Fruit fly (Drosophila melanogaster) whole organism, embryonic: ENCODE data around the gene Or67d.

ENCODE experiments used
- Blimp-1 ChIP-seq: fragments of 200-800 bp; sonication (Bioruptor generic); optimal IDR thresholded peaks from 3 replicates; lab custom pipeline; 2018; ENCODE audit warnings: missing biosample characterization, missing genetic modification characterization, mild to moderate bottlenecking, moderate library complexity, missing genetic modification reagents
- CG10209 ChIP-seq: fragments of 200-800 bp; sonication (Bioruptor generic); optimal IDR thresholded peaks from 3 replicates; lab custom pipeline; 2017; ENCODE audit warnings: missing biosample characterization, mild to moderate bottlenecking, missing genetic modification characterization, missing genetic modification reagents
- CG10321 ChIP-seq: fragments of 200-800 bp; sonication (Bioruptor generic); IDR thresholded peaks from 2 replicates; pipeline ENCODE4 v1.3.6; 2022; ENCODE audit warnings: missing biosample characterization, missing genetic modification characterization
- CG14860 ChIP-seq: fragments of 200-800 bp; sonication (Bioruptor generic); IDR thresholded peaks from 3 replicates; pipeline ENCODE4 v1.3.6; 2022; ENCODE audit warnings: missing biosample characterization, missing genetic modification characterization; ENCODE audit not compliant: partially characterized antibody
- CG17186 ChIP-seq: fragments of 200-800 bp; sonication (Bioruptor generic); optimal IDR thresholded peaks from 3 replicates; lab custom pipeline; 2017; ENCODE audit warnings: missing biosample characterization, missing genetic modification reagents, missing genetic modification characterization
- CG18011 ChIP-seq: fragments of 200-800 bp; sonication (Bioruptor generic); optimal IDR thresholded peaks from 2 replicates; lab custom pipeline; 2017; ENCODE audit warnings: missing biosample characterization, missing genetic modification characterization, mild to moderate bottlenecking, moderate library complexity, missing genotype
- CG1832 ChIP-seq: fragments of 200-800 bp; sonication (Bioruptor generic); optimal IDR thresholded peaks from 2 replicates; lab custom pipeline; 2017; ENCODE audit warnings: missing biosample characterization, mild to moderate bottlenecking, missing genetic modification characterization, inconsistent platforms
- CG2199 ChIP-seq: fragments of 200-800 bp; sonication (Bioruptor generic); IDR thresholded peaks from 3 replicates; pipeline ENCODE4 v1.3.6; 2022; ENCODE audit warnings: missing biosample characterization, missing genetic modification characterization
- CG2889 ChIP-seq: fragments of 200-800 bp; sonication (Bioruptor generic); IDR thresholded peaks from 3 replicates; pipeline ENCODE4 v1.3.6; 2022; ENCODE audit warnings: missing biosample characterization, missing genetic modification characterization
- CG3065 ChIP-seq: fragments of 200-800 bp; sonication (Bioruptor generic); optimal IDR thresholded peaks from 2 replicates; lab custom pipeline; 2016; ENCODE audit warnings: missing biosample characterization, missing genetic modification characterization
- CG31224 ChIP-seq: fragments of 200-800 bp; sonication (Bioruptor generic); IDR thresholded peaks from 2 replicates; pipeline ENCODE4 v1.3.6; 2022; ENCODE audit warnings: missing biosample characterization, missing genetic modification characterization
- CG3726 ChIP-seq: fragments of 200-800 bp; sonication (Bioruptor generic); IDR thresholded peaks from 3 replicates; pipeline ENCODE4, ENCODE4 v1.3.6; 2022; ENCODE audit warnings: missing biosample characterization, missing genetic modification characterization
- Dip2 ChIP-seq: fragments of 200-800 bp; sonication (Bioruptor generic); IDR thresholded peaks from 2 replicates; pipeline ENCODE4 v1.3.6; 2022; ENCODE audit warnings: missing biosample characterization, missing genetic modification characterization
- Dip3 ChIP-seq: fragments of 200-800 bp; sonication (Bioruptor generic); optimal IDR thresholded peaks from 3 replicates; lab custom pipeline; 2016; ENCODE audit warnings: missing biosample characterization, missing genetic modification characterization
- GATAe ChIP-seq: fragments of 200-800 bp; sonication (Bioruptor generic); conservative IDR thresholded peaks from 2 replicates; pipeline ENCODE4 v1.3.6; 2022; ENCODE audit warnings: missing biosample characterization, missing genetic modification characterization
- HLH54F ChIP-seq: fragments of 200-800 bp; sonication (Bioruptor generic); optimal IDR thresholded peaks from 3 replicates; lab custom pipeline; 2016; ENCODE audit warnings: missing biosample characterization, missing genetic modification characterization
- Kr ChIP-seq: fragments of 200-800 bp; sonication (Bioruptor generic); optimal IDR thresholded peaks from 2 replicates; lab custom pipeline; 2017; ENCODE audit warnings: missing biosample characterization, mild to moderate bottlenecking, missing genetic modification characterization
- Mrtf ChIP-seq: fragments of 200-800 bp; sonication (Bioruptor generic); IDR thresholded peaks from 3 replicates; pipeline ENCODE4 v1.3.6; 2022; ENCODE audit warnings: missing biosample characterization, missing genetic modification characterization
- NC2α ChIP-seq: fragments of 200-800 bp; sonication (Bioruptor generic); optimal IDR thresholded peaks from 2 replicates; lab custom pipeline; 2016; ENCODE audit warnings: missing biosample characterization, missing genetic modification characterization
- Nf-YA ChIP-seq: fragments of 200-800 bp; sonication (Bioruptor generic); IDR thresholded peaks from 2 replicates; pipeline ENCODE4 v1.3.6; 2022; ENCODE audit warnings: missing biosample characterization, missing genetic modification characterization
- Opbp ChIP-seq: fragments of 200-800 bp; sonication (Bioruptor generic); IDR thresholded peaks from 3 replicates; pipeline ENCODE4 v1.3.6; 2022; ENCODE audit warnings: missing biosample characterization, missing genetic modification characterization; ENCODE audit not compliant: partially characterized antibody
- Trl ChIP-seq, 3 experiments: fragments of >200 bp in 2 of 3; fragments of 200-800 bp in 1 of 3; sonication (Bioruptor generic) in 1 of 3; optimal IDR thresholded peaks; 2 replicates in 1 of 3; 3 replicates in 2 of 3; lab custom pipeline; 2016 to 2017; ENCODE audit warnings: missing biosample characterization in 1 of 3, missing genetic modification characterization in 1 of 3
- abd-A ChIP-seq: fragments of 200-800 bp; sonication (Bioruptor generic); optimal IDR thresholded peaks from 3 replicates; lab custom pipeline; 2019; ENCODE audit warnings: missing biosample characterization, mild to moderate bottlenecking, missing genetic modification characterization, moderate library complexity
- ato ChIP-seq: fragments of 200-800 bp; sonication (Bioruptor generic); IDR thresholded peaks from 2 replicates; pipeline ENCODE4 v1.3.6; 2022; ENCODE audit warnings: missing biosample characterization, missing genetic modification characterization; ENCODE audit not compliant: partially characterized antibody
- btn ChIP-seq: fragments of 200-800 bp; sonication (Bioruptor generic); optimal IDR thresholded peaks from 2 replicates; lab custom pipeline; 2016; ENCODE audit warnings: missing biosample characterization, missing genetic modification characterization
- cg ChIP-seq: fragments of 200-800 bp; sonication (Bioruptor generic); optimal IDR thresholded peaks from 3 replicates; lab custom pipeline; 2019; ENCODE audit warnings: missing biosample characterization, mild to moderate bottlenecking, missing genetic modification characterization, moderate library complexity
- chinmo ChIP-seq: fragments of 200-800 bp; sonication (Bioruptor generic); IDR thresholded peaks from 4 replicates; pipeline ENCODE4 v1.3.6; 2022; ENCODE audit warnings: missing biosample characterization, missing genetic modification characterization; ENCODE audit not compliant: partially characterized antibody
- da ChIP-seq: fragments of 200-800 bp; sonication (Bioruptor generic); optimal IDR thresholded peaks from 2 replicates; lab custom pipeline; 2016; ENCODE audit warnings: missing biosample characterization, missing genetic modification characterization
- dpn ChIP-seq, 2 experiments: fragments of 200-800 bp; sonication (Bioruptor generic); optimal IDR thresholded peaks; 3 replicates each; lab custom pipeline; 2016; ENCODE audit warnings: missing biosample characterization in 2 of 2, missing genetic modification characterization in 2 of 2
- gce ChIP-seq: fragments of 200-800 bp; sonication (Bioruptor generic); IDR thresholded peaks from 3 replicates; pipeline ENCODE4 v1.3.6; 2022; ENCODE audit warnings: missing biosample characterization, missing genetic modification characterization
- gcm2 ChIP-seq: fragments of 200-800 bp; sonication (Bioruptor generic); optimal IDR thresholded peaks from 2 replicates; lab custom pipeline; 2016; ENCODE audit warnings: missing biosample characterization, missing genetic modification characterization
- kay ChIP-seq: fragments of 200-800 bp; sonication (Bioruptor generic); optimal IDR thresholded peaks from 2 replicates; lab custom pipeline; 2016; ENCODE audit warnings: missing biosample characterization, missing genetic modification characterization
- lbe ChIP-seq: fragments of 200-800 bp; sonication (Bioruptor generic); optimal IDR thresholded peaks from 2 replicates; lab custom pipeline; 2016; ENCODE audit warnings: missing biosample characterization, mild to moderate bottlenecking, missing genetic modification characterization
- pan ChIP-seq, 4 experiments: fragments of >200 bp in 3 of 4; fragments of 200-800 bp in 1 of 4; sonication (Bioruptor generic) in 1 of 4; optimal IDR thresholded peaks in 3 of 4; IDR thresholded peaks in 1 of 4; 2 replicates each; pipeline versions ENCODE4 v1.3.6 to Lab custom; 2017 to 2022; ENCODE audit warnings: missing biosample characterization in 2 of 4, missing genetic modification characterization in 2 of 4, mixed read lengths in 1 of 4
- pros ChIP-seq: fragments of 200-800 bp; sonication (Bioruptor generic); optimal IDR thresholded peaks from 3 replicates; lab custom pipeline; 2019; ENCODE audit warnings: missing biosample characterization, mild to moderate bottlenecking, missing genetic modification characterization, moderate library complexity
- pzg ChIP-seq: fragments of 200-800 bp; sonication (Bioruptor generic); optimal IDR thresholded peaks from 3 replicates; lab custom pipeline; 2018; ENCODE audit warnings: missing biosample characterization, mild to moderate bottlenecking, missing genetic modification characterization, moderate library complexity
- rib ChIP-seq: fragments of 200-800 bp; sonication (Bioruptor generic); IDR thresholded peaks from 2 replicates; pipeline ENCODE4 v1.3.6; 2022; ENCODE audit warnings: missing biosample characterization, missing genetic modification characterization
- tx ChIP-seq: fragments of 200-800 bp; sonication (Bioruptor generic); optimal IDR thresholded peaks from 2 replicates; lab custom pipeline; 2016; ENCODE audit warnings: missing biosample characterization, missing genetic modification characterization
- unc-4 ChIP-seq: fragments of 200-800 bp; sonication (Bioruptor generic); IDR thresholded peaks from 2 replicates; pipeline ENCODE4 v1.3.6; 2022; ENCODE audit warnings: missing biosample characterization, missing genetic modification characterization; ENCODE audit not compliant: partially characterized antibody
- z ChIP-seq: fragments of 200-800 bp; sonication (Bioruptor generic); IDR thresholded peaks from 3 replicates; pipeline ENCODE4 v1.3.6; 2022; ENCODE audit warnings: missing biosample characterization, missing genetic modification characterization
- zen ChIP-seq: fragments of 200-800 bp; sonication (Bioruptor generic); optimal IDR thresholded peaks from 3 replicates; lab custom pipeline; 2018; ENCODE audit warnings: missing biosample characterization, mild to moderate bottlenecking, missing genetic modification characterization, moderate library complexity
- zf30C ChIP-seq: fragments of 200-800 bp; sonication (Bioruptor generic); optimal IDR thresholded peaks from 3 replicates; lab custom pipeline; 2018; ENCODE audit warnings: missing biosample characterization, mild to moderate bottlenecking, missing genetic modification characterization

The Or67d gene

dm6 chr3L:10254131-10254530, 18.9 kb upstream of the Or67d start:
- TF ChIP-seq z (GFP tag; lab: Robert Waterston, UW) (peak; percentile 83), CG31224 (GFP tag; lab: Robert Waterston, UW) (peak; percentile 91), da (GFP tag; lab: Kevin White, UChicago) (no peak), CG17186 (GFP tag; lab: Kevin White, UChicago) (no peak), Trl (optimal IDR thresholded peaks at IDR 0.05; lab: Kevin White, UChicago) (peak; percentile 47 to 51), Trl (GFP tag; optimal IDR thresholded peaks at IDR 0.05; lab: Kevin White, UChicago) (no peak), gce (GFP tag; lab: Robert Waterston, UW) (no peak), cg (GFP tag; lab: Kevin White, UChicago) (peak; percentile 49), CG1832 (GFP tag; lab: Kevin White, UChicago) (peak; percentile 0), pros (peak; percentile 58), tx (GFP tag; lab: Kevin White, UChicago) (no peak), Nf-YA (GFP tag; lab: Robert Waterston, UW) (no peak), HLH54F (GFP tag; lab: Kevin White, UChicago) (no peak), kay (GFP tag; lab: Kevin White, UChicago) (no peak), Dip3 (GFP tag; lab: Kevin White, UChicago) (no peak), Opbp (GFP tag; lab: Robert Waterston, UW) (no peak), CG10321 (GFP tag; lab: Robert Waterston, UW) (no peak), CG2199 (GFP tag; lab: Robert Waterston, UW) (0 out of 3 replicates have a peak, but pooled peaks have one; percentile 42), ato (GFP tag; lab: Robert Waterston, UW) (no peak), rib (no peak), zf30C (GFP tag; lab: Kevin White, UChicago) (no peak), btn (GFP tag; lab: Kevin White, UChicago) (no peak), gcm2 (GFP tag; lab: Kevin White, UChicago) (no peak), CG3726 (GFP tag; lab: Robert Waterston, UW) (no peak), Dip2 (GFP tag; lab: Robert Waterston, UW) (no peak), pzg (GFP tag; lab: Kevin White, UChicago) (no peak), unc-4 (GFP tag; lab: Robert Waterston, UW) (no peak), zen (peak; percentile 75), Blimp-1 (GFP tag; lab: Kevin White, UChicago) (no peak), CG2889 (GFP tag; lab: Robert Waterston, UW) (no peak), NC2α (GFP tag; lab: Kevin White, UChicago) (no peak), CG10209 (no peak), GATAe (GFP tag; lab: Robert Waterston, UW) (no peak), lbe (GFP tag; lab: Kevin White, UChicago) (no peak), pan (optimal IDR thresholded peaks at IDR 0.05; lab: Kevin White, UChicago) (no peak), pan (GFP tag; optimal IDR thresholded peaks at IDR 0.05 in 1 of 2, IDR thresholded peaks at IDR 0.05 in 1 of 2) (no peak), dpn (GFP tag; optimal IDR thresholded peaks at IDR 0.05; lab: Kevin White, UChicago) (no peak), CG3065 (GFP tag; lab: Kevin White, UChicago) (peak; percentile 76), abd-A (tag; lab: Kevin White, UChicago) (peak; percentile 72), CG14860 (no peak), Mrtf (no peak), chinmo (GFP tag; lab: Robert Waterston, UW) (0 out of 4 replicates have a peak, but pooled peaks have one; percentile 6), Kr (GFP tag; lab: Kevin White, UChicago) (peak; percentile 6), CG18011 (no peak)
